Fruit fly (Drosophila melanogaster): Measurements from ENCODE around the gene obst-E.

obst-E gene

dm6 chr2L:5781181-5781580 is 15.2 kb upstream of the obst-E start (continued):
- 0 out of 4 replicates have a peak, but pooled peaks have one; percentile 64 for TF ChIP-seq chinmo (GFP tag; IDR thresholded peaks at IDR 0.05; ENCODE audit: partially characterized antibody)
- TF ChIP-seq CG11398 (GFP tag; optimal IDR thresholded peaks at IDR 0.05): no peak
- no peak for TF ChIP-seq Pdp1 (GFP tag; optimal IDR thresholded peaks at IDR 0.05)
- TF ChIP-seq CG3065 (GFP tag; optimal IDR thresholded peaks at IDR 0.05): no peak
- TF ChIP-seq ranshi (GFP tag; IDR thresholded peaks at IDR 0.05): no peak
- no peak for TF ChIP-seq Max (GFP tag; optimal IDR thresholded peaks at IDR 0.05)
- TF ChIP-seq hbn (GFP tag; IDR thresholded peaks at IDR 0.05; ENCODE audit: partially characterized antibody): no peak
- TF ChIP-seq CG7987 (GFP tag; optimal IDR thresholded peaks at IDR 0.05): peak; percentile 1
- TF ChIP-seq hth (optimal IDR thresholded peaks at IDR 0.05): no peak
- no peak for TF ChIP-seq CG8281 (tag; optimal IDR thresholded peaks at IDR 0.05)
- TF ChIP-seq CG9437 (GFP tag; optimal IDR thresholded peaks at IDR 0.05): no peak
- no peak for TF ChIP-seq CG4730 (GFP tag; IDR thresholded peaks at IDR 0.05)
- peak; percentile 78 for TF ChIP-seq tna (GFP tag; IDR thresholded peaks at IDR 0.05; ENCODE audit: partially characterized antibody)
- peak; percentile 15 for TF ChIP-seq mirr (GFP tag; optimal IDR thresholded peaks at IDR 0.05)
- no peak for TF ChIP-seq Aef1 (GFP tag; IDR thresholded peaks at IDR 0.05)
- TF ChIP-seq CG4328 (GFP tag; optimal IDR thresholded peaks at IDR 0.05): no peak
- TF ChIP-seq ind (GFP tag; optimal IDR thresholded peaks at IDR 0.05): peak; percentile 10
- TF ChIP-seq row (GFP tag; IDR thresholded peaks at IDR 0.05): peak; percentile 73
- peak; percentile 45; the same call in 1 of the 2 replicates for TF ChIP-seq Scr (GFP tag; IDR thresholded peaks at IDR 0.05; ENCODE audit: partially characterized antibody)
- no peak for TF ChIP-seq HHEX (GFP tag; optimal IDR thresholded peaks at IDR 0.05)
- no peak for TF ChIP-seq bcd (GFP tag; optimal IDR thresholded peaks at IDR 0.05)
- TF ChIP-seq CG12769 (tag; optimal IDR thresholded peaks at IDR 0.05): peak; percentile 31
- no peak for TF ChIP-seq CG17802 (tag; optimal IDR thresholded peaks at IDR 0.05)
- TF ChIP-seq E2f2 (GFP tag; IDR thresholded peaks at IDR 0.05): no peak
- no peak for TF ChIP-seq Dfd (GFP tag; optimal IDR thresholded peaks at IDR 0.05)
- no peak for TF ChIP-seq phol (tag; optimal IDR thresholded peaks at IDR 0.05)
- no peak for TF ChIP-seq zen (tag; optimal IDR thresholded peaks at IDR 0.05)
- TF ChIP-seq CG7928 (GFP tag; optimal IDR thresholded peaks at IDR 0.05): no peak
- TF ChIP-seq CG8388 (GFP tag; optimal IDR thresholded peaks at IDR 0.05): no peak
- no peak for TF ChIP-seq kah (GFP tag; optimal IDR thresholded peaks at IDR 0.05)
- TF ChIP-seq inv (GFP tag; IDR thresholded peaks at IDR 0.05; ENCODE audit: partially characterized antibody): peak; percentile 54; the same call in 1 of the 2 replicates
- TF ChIP-seq gem (tag; optimal IDR thresholded peaks at IDR 0.05): no peak
- TF ChIP-seq CG13296 (GFP tag; optimal IDR thresholded peaks at IDR 0.05): no peak
- no peak for TF ChIP-seq Atf6 (GFP tag; IDR thresholded peaks at IDR 0.05)
- no peak for TF ChIP-seq dimm (GFP tag; IDR thresholded peaks at IDR 0.05)
- peak; percentile 74 for TF ChIP-seq Bgb (GFP tag; IDR thresholded peaks at IDR 0.05; ENCODE audit: partially characterized antibody)
- no peak for TF ChIP-seq CG33213 (GFP tag; optimal IDR thresholded peaks at IDR 0.05)
- TF ChIP-seq CG3726 (GFP tag; IDR thresholded peaks at IDR 0.05): no peak
- no peak for TF ChIP-seq Asciz (GFP tag; optimal IDR thresholded peaks at IDR 0.05)
- TF ChIP-seq bbx (GFP tag; IDR thresholded peaks at IDR 0.05; ENCODE audit: partially characterized antibody): peak; percentile 44; the same call in 1 of the 2 replicates
- TF ChIP-seq schlank (tag; optimal IDR thresholded peaks at IDR 0.05): no peak
- no peak for TF ChIP-seq lola (GFP tag; optimal IDR thresholded peaks at IDR 0.05)
- TF ChIP-seq pan (optimal IDR thresholded peaks at IDR 0.05): no peak
- peak in 1 of 2 experiments; percentile 42 for TF ChIP-seq pan (GFP tag; optimal IDR thresholded peaks at IDR 0.05 in 1 of 2, IDR thresholded peaks at IDR 0.05 in 1 of 2)
- TF ChIP-seq bsh (GFP tag; optimal IDR thresholded peaks at IDR 0.05): no peak
- TF ChIP-seq ewg (GFP tag; optimal IDR thresholded peaks at IDR 0.05): no peak
- no peak for TF ChIP-seq Deaf1 (tag; optimal IDR thresholded peaks at IDR 0.05)
- no peak for TF ChIP-seq slp2 (GFP tag; optimal IDR thresholded peaks at IDR 0.05)
- TF ChIP-seq scrt (GFP tag; optimal IDR thresholded peaks at IDR 0.05): no peak
- TF ChIP-seq ken (GFP tag; IDR thresholded peaks at IDR 0.05): no peak

Data from whole organism, embryonic.